Worm (Caenorhabditis elegans) whole organism, midembryonic: ENCODE data around the gene nspg-1.

Experiments used
- T22C8.4 ChIP-seq: fragments of 200-800 bp; sonication (Bioruptor generic); IDR thresholded peaks from 2 replicates; pipeline ENCODE4 v1.3.6; 2022; ENCODE audit warnings: missing genetic modification characterization, missing compliant biosample characterization
- cog-1 ChIP-seq: sonication (generic microtip); optimal IDR thresholded peaks from 2 replicates; lab custom pipeline; 2016; ENCODE audit warnings: missing genetic modification characterization, missing compliant biosample characterization
- med-1 ChIP-seq: sonication (generic microtip); optimal IDR thresholded peaks from 2 replicates; lab custom pipeline; 2017; ENCODE audit warnings: missing genetic modification characterization, mild to moderate bottlenecking, missing compliant biosample characterization, antibody characterized with exemption, missing genetic modification reagents; ENCODE audit not compliant: insufficient read depth

DNA sequence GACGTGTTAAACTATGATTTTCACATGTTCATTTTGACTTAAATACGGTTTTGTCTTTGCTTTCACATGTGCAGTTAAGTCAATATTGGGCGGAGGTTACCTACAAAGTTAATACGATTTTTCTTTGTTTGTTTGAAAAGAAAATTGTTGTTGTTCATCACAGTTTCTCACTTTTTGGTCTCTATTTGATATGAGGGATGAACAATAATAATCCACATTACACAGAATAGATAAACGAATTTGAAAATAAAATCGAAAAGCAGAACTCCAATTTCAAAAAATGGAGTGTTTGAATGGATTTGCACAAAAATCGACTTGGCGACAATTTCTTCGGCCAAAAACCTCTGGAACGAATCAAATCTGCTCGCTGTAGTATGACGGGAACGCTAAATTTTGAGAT is 38.8 kb upstream of the nspg-1 start, which contains the start of gene ttr-29:
- TF ChIP-seq med-1 (GFP tag; lab: Kevin White, UChicago) (no peak), cog-1 (tag; lab: Kevin White, UChicago) (no peak), T22C8.4 (no peak)
